Fruit fly (Drosophila melanogaster) whole organism, embryonic: ENCODE data around the gene Nph.

Experiments
- Abd-B ChIP-seq: fragments of 200-800 bp; sonication (Bioruptor generic); optimal IDR thresholded peaks from 2 replicates; lab custom pipeline; 2018; ENCODE audit warnings: missing biosample characterization, mild to moderate bottlenecking, missing genetic modification characterization, moderate library complexity
- Bdp1 ChIP-seq: fragments of 200-800 bp; sonication (Bioruptor generic); optimal IDR thresholded peaks from 3 replicates; lab custom pipeline; 2016; ENCODE audit warnings: missing biosample characterization, missing genetic modification characterization
- Bteb2 ChIP-seq: fragments of 200-800 bp; sonication (Bioruptor generic); optimal IDR thresholded peaks from 2 replicates; lab custom pipeline; 2016; ENCODE audit warnings: missing biosample characterization, missing genetic modification characterization
- CG10147 ChIP-seq: fragments of 200-800 bp; sonication (Bioruptor generic); optimal IDR thresholded peaks from 2 replicates; lab custom pipeline; 2019; ENCODE audit warnings: missing biosample characterization, mild to moderate bottlenecking, missing genetic modification characterization, moderate library complexity
- CG10209 ChIP-seq: fragments of 200-800 bp; sonication (Bioruptor generic); optimal IDR thresholded peaks from 3 replicates; lab custom pipeline; 2017; ENCODE audit warnings: missing biosample characterization, mild to moderate bottlenecking, missing genetic modification characterization, missing genetic modification reagents
- CG10366 ChIP-seq: fragments of 200-800 bp; sonication (Bioruptor generic); IDR thresholded peaks from 2 replicates; pipeline ENCODE4 v1.3.6; 2022; ENCODE audit warnings: missing biosample characterization, missing genetic modification characterization
- CG11695 ChIP-seq: fragments of 200-800 bp; sonication (Bioruptor generic); IDR thresholded peaks from 3 replicates; pipeline ENCODE4 v1.3.6; 2022; ENCODE audit warnings: missing biosample characterization, missing genetic modification characterization
- CG11696 ChIP-seq: fragments of 200-800 bp; sonication (Bioruptor generic); IDR thresholded peaks from 2 replicates; pipeline ENCODE4 v1.3.6; 2022; ENCODE audit warnings: missing biosample characterization, missing genetic modification characterization
- CG12219 ChIP-seq: fragments of 200-800 bp; sonication (Bioruptor generic); optimal IDR thresholded peaks from 3 replicates; lab custom pipeline; 2018; ENCODE audit warnings: missing biosample characterization, mild to moderate bottlenecking, missing genetic modification characterization
- CG12744 ChIP-seq: fragments of 200-800 bp; sonication (Bioruptor generic); optimal IDR thresholded peaks from 2 replicates; lab custom pipeline; 2016; ENCODE audit warnings: missing biosample characterization, missing genetic modification characterization
- CG13424 ChIP-seq: fragments of 200-800 bp; sonication (Bioruptor generic); optimal IDR thresholded peaks from 2 replicates; lab custom pipeline; 2019; ENCODE audit warnings: missing biosample characterization, mild to moderate bottlenecking, missing genetic modification characterization, moderate library complexity
- CG15011 ChIP-seq: fragments of 200-800 bp; sonication (Bioruptor generic); optimal IDR thresholded peaks from 3 replicates; lab custom pipeline; 2018; ENCODE audit warnings: missing biosample characterization, mild to moderate bottlenecking, missing genetic modification characterization
- CG15269 ChIP-seq: fragments of 200-800 bp; sonication (Bioruptor generic); optimal IDR thresholded peaks from 2 replicates; lab custom pipeline; 2018; ENCODE audit warnings: missing biosample characterization, mild to moderate bottlenecking, missing genetic modification characterization, moderate library complexity
- CG2120 ChIP-seq: fragments of 200-800 bp; sonication (Bioruptor generic); optimal IDR thresholded peaks from 3 replicates; lab custom pipeline; 2016; ENCODE audit warnings: missing biosample characterization, missing genetic modification characterization
- CG2199 ChIP-seq: fragments of 200-800 bp; sonication (Bioruptor generic); IDR thresholded peaks from 3 replicates; pipeline ENCODE4 v1.3.6; 2022; ENCODE audit warnings: missing biosample characterization, missing genetic modification characterization
- CG2875 ChIP-seq: fragments of 200-800 bp; sonication (Bioruptor generic); optimal IDR thresholded peaks from 2 replicates; lab custom pipeline; 2017; ENCODE audit warnings: missing biosample characterization, mild to moderate bottlenecking, missing genetic modification characterization, missing genetic modification reagents
- CG2889 ChIP-seq: fragments of 200-800 bp; sonication (Bioruptor generic); IDR thresholded peaks from 3 replicates; pipeline ENCODE4 v1.3.6; 2022; ENCODE audit warnings: missing biosample characterization, missing genetic modification characterization
- CG32767 ChIP-seq: fragments of 200-800 bp; sonication (Bioruptor generic); IDR thresholded peaks from 2 replicates; pipeline ENCODE4 v1.3.6; 2022; ENCODE audit warnings: missing biosample characterization, missing genetic modification characterization
- CG3838 ChIP-seq: fragments of 200-800 bp; sonication (Bioruptor generic); optimal IDR thresholded peaks from 3 replicates; lab custom pipeline; 2016; ENCODE audit warnings: missing biosample characterization, missing genetic modification characterization
- CG3995 ChIP-seq: fragments of 200-800 bp; sonication (Bioruptor generic); optimal IDR thresholded peaks from 3 replicates; lab custom pipeline; 2016; ENCODE audit warnings: missing biosample characterization, missing genetic modification characterization
- CG6272 ChIP-seq: fragments of 200-800 bp; sonication (Bioruptor generic); IDR thresholded peaks from 2 replicates; pipeline ENCODE4 v1.3.6; 2022; ENCODE audit warnings: missing biosample characterization, missing genetic modification characterization
- CG7372 ChIP-seq: fragments of 200-800 bp; sonication (Bioruptor generic); IDR thresholded peaks from 2 replicates; pipeline ENCODE4 v1.3.6; 2022; ENCODE audit warnings: missing biosample characterization, missing genetic modification characterization
- CG8359 ChIP-seq: fragments of 200-800 bp; sonication (Bioruptor generic); optimal IDR thresholded peaks from 2 replicates; lab custom pipeline; 2017; ENCODE audit warnings: missing biosample characterization, mild to moderate bottlenecking, missing genetic modification characterization, borderline replicate concordance
- CG9215 ChIP-seq: fragments of 200-800 bp; sonication (Bioruptor generic); IDR thresholded peaks from 2 replicates; pipeline ENCODE4 v1.3.6; 2022; ENCODE audit warnings: missing biosample characterization, missing genetic modification characterization
- CHES-1-like ChIP-seq: fragments of 200-800 bp; sonication (Bioruptor generic); optimal IDR thresholded peaks from 2 replicates; lab custom pipeline; 2016; ENCODE audit warnings: missing biosample characterization, missing genetic modification characterization
- Dbx ChIP-seq: fragments of 200-800 bp; sonication (Bioruptor generic); IDR thresholded peaks from 3 replicates; pipeline ENCODE4 v1.3.6; 2022; ENCODE audit warnings: missing biosample characterization, missing genetic modification characterization
- Eip74EF ChIP-seq, 2 experiments: fragments of 200-800 bp in 1 of 2; fragments of >200 bp in 1 of 2; sonication (Bioruptor generic) in 1 of 2; optimal IDR thresholded peaks; 2 replicates each; lab custom pipeline; 2017 to 2019; ENCODE audit warnings: missing biosample characterization in 2 of 2, missing genetic modification characterization in 2 of 2, mild to moderate bottlenecking in 1 of 2, moderate library complexity in 1 of 2
- Ets97D ChIP-seq: fragments of 200-800 bp; sonication (Bioruptor generic); optimal IDR thresholded peaks from 3 replicates; lab custom pipeline; 2016; ENCODE audit warnings: missing biosample characterization, missing genetic modification characterization
- Hr3 ChIP-seq: fragments of 200-800 bp; sonication (Bioruptor generic); optimal IDR thresholded peaks from 3 replicates; lab custom pipeline; 2016; ENCODE audit warnings: missing biosample characterization, missing genetic modification characterization
- Nf-YB ChIP-seq: fragments of 200-800 bp; sonication (Bioruptor generic); optimal IDR thresholded peaks from 3 replicates; lab custom pipeline; 2019; ENCODE audit warnings: missing biosample characterization, mild to moderate bottlenecking, missing genetic modification characterization, moderate library complexity
- Oaz ChIP-seq: fragments of 200-800 bp; sonication (Bioruptor generic); IDR thresholded peaks from 2 replicates; pipeline ENCODE4 v1.3.6; 2022; ENCODE audit warnings: missing biosample characterization, missing genetic modification characterization
- Oli ChIP-seq: fragments of 200-800 bp; sonication (Bioruptor generic); optimal IDR thresholded peaks from 2 replicates; lab custom pipeline; 2018; ENCODE audit warnings: missing biosample characterization, mild to moderate bottlenecking, missing genetic modification characterization, moderate library complexity
- Rx ChIP-seq: fragments of 200-800 bp; sonication (Bioruptor generic); IDR thresholded peaks from 2 replicates; pipeline ENCODE4 v1.3.6; 2022; ENCODE audit warnings: missing biosample characterization, missing genetic modification characterization
- Sox102F ChIP-seq: fragments of 200-800 bp; sonication (Bioruptor generic); optimal IDR thresholded peaks from 2 replicates; lab custom pipeline; 2018; ENCODE audit warnings: missing biosample characterization, mild to moderate bottlenecking, missing genetic modification characterization, moderate library complexity
- ash1 ChIP-seq: fragments of 200-800 bp; sonication (Bioruptor generic); optimal IDR thresholded peaks from 2 replicates; lab custom pipeline; 2018; ENCODE audit warnings: missing biosample characterization, mild to moderate bottlenecking, missing genetic modification characterization
- bab2 ChIP-seq: fragments of 200-800 bp; sonication (Bioruptor generic); optimal IDR thresholded peaks from 2 replicates; lab custom pipeline; 2016; ENCODE audit warnings: missing biosample characterization, missing genetic modification characterization
- bsh ChIP-seq, 2 experiments: fragments of 200-800 bp; sonication (Bioruptor generic); optimal IDR thresholded peaks; 2 replicates each; lab custom pipeline; 2017 to 2018; ENCODE audit warnings: mild to moderate bottlenecking in 2 of 2, missing biosample characterization in 2 of 2, missing genetic modification characterization in 2 of 2, moderate library complexity in 1 of 2
- btn ChIP-seq: fragments of 200-800 bp; sonication (Bioruptor generic); optimal IDR thresholded peaks from 2 replicates; lab custom pipeline; 2016; ENCODE audit warnings: missing biosample characterization, missing genetic modification characterization
- ci ChIP-seq: fragments of 200-800 bp; sonication (Bioruptor generic); IDR thresholded peaks from 3 replicates; pipeline ENCODE4 v1.3.6; 2022; ENCODE audit warnings: missing biosample characterization, missing genetic modification characterization
- crol ChIP-seq: fragments of 200-800 bp; sonication (Bioruptor generic); IDR thresholded peaks from 2 replicates; pipeline ENCODE4 v1.3.6; 2022; ENCODE audit warnings: missing biosample characterization, missing genetic modification characterization
- cwo ChIP-seq: fragments of 200-800 bp; sonication (Bioruptor generic); optimal IDR thresholded peaks from 3 replicates; lab custom pipeline; 2017; ENCODE audit warnings: missing biosample characterization, missing genetic modification characterization, mild to moderate bottlenecking, moderate library complexity, missing genetic modification reagents
- esg ChIP-seq: fragments of 200-800 bp; sonication (Bioruptor generic); conservative IDR thresholded peaks from 2 replicates; pipeline ENCODE4 v1.3.6; 2022; ENCODE audit warnings: missing biosample characterization, missing genetic modification characterization
- grau ChIP-seq: fragments of 200-800 bp; optimal IDR thresholded peaks from 3 replicates; lab custom pipeline; 2019; ENCODE audit warnings: missing biosample characterization, mild to moderate bottlenecking, missing genetic modification characterization, moderate library complexity
- gsb ChIP-seq: fragments of 200-800 bp; sonication (Bioruptor generic); IDR thresholded peaks from 2 replicates; pipeline ENCODE4 v1.3.6; 2022; ENCODE audit warnings: missing biosample characterization, missing genetic modification characterization
- her ChIP-seq: fragments of 200-800 bp; sonication (Bioruptor generic); optimal IDR thresholded peaks from 2 replicates; lab custom pipeline; 2016; ENCODE audit warnings: missing biosample characterization, missing genetic modification characterization
- insv ChIP-seq, 2 experiments: fragments of 200-800 bp; sonication (Bioruptor generic); optimal IDR thresholded peaks; 3 replicates each; lab custom pipeline; 2016 to 2018; ENCODE audit warnings: missing biosample characterization in 2 of 2, missing genetic modification characterization in 2 of 2
- pnt ChIP-seq: fragments of 200-800 bp; sonication (Bioruptor generic); optimal IDR thresholded peaks from 3 replicates; lab custom pipeline; 2016; ENCODE audit warnings: missing biosample characterization, missing genetic modification characterization
- sc ChIP-seq, 3 experiments: fragments of >200 bp in 2 of 3; fragments of 200-800 bp in 1 of 3; sonication (Bioruptor generic) in 1 of 3; optimal IDR thresholded peaks; 2 replicates in 2 of 3; 3 replicates in 1 of 3; lab custom pipeline; 2017; ENCODE audit warnings: mild to moderate bottlenecking in 1 of 3, missing biosample characterization in 1 of 3, missing genetic modification characterization in 1 of 3, missing genetic modification reagents in 1 of 3
- sima ChIP-seq: fragments of 200-800 bp; sonication (Bioruptor generic); optimal IDR thresholded peaks from 2 replicates; lab custom pipeline; 2016; ENCODE audit warnings: missing biosample characterization, missing genetic modification characterization
- sna ChIP-seq: fragments of 200-800 bp; sonication (Bioruptor generic); IDR thresholded peaks from 2 replicates; pipeline ENCODE4 v1.3.6; 2022; ENCODE audit warnings: missing biosample characterization, missing genetic modification characterization; ENCODE audit not compliant: partially characterized antibody

Nph gene

DNA sequence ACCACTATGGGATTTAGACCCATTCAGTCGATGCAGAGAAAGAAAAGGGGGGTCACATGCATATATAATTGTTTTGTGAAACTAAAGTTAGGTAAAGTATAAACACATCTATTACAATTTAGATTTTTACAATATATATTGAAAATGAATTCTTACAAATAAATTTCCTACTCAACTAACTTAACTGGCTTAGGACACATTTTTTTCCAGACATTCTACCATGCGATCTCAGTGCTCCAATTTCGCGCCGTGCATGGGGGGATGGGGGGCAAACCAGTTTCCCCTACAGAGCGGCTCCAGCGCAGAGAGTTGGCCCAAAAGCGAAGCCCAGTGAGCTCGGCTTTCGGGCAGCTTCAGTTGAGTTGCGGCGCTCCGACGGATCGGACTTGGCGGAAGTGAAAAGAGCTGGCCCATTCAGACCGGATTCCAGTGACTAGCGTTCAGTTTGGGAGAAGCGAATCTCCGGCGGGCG lies 21.6 kb downstream of the Nph start, which contains the start of gene CG7896 (continued):
- TF ChIP-seq Oli (tag; lab: Kevin White, UChicago) = peak; percentile 71
- no peak for TF ChIP-seq Ets97D
- TF ChIP-seq cwo = peak; percentile 60
- no peak for TF ChIP-seq sna
- peak; percentile 54 for TF ChIP-seq Abd-B (GFP tag; lab: Kevin White, UChicago)
- no peak for TF ChIP-seq CG8359
- peak in 1 of 2 experiments; percentile 22 for TF ChIP-seq Eip74EF (GFP tag; optimal IDR thresholded peaks at IDR 0.05; lab: Kevin White, UChicago)
- TF ChIP-seq pnt (GFP tag; lab: Kevin White, UChicago) = no peak
- TF ChIP-seq CG11695 (GFP tag; lab: Robert Waterston, UW) = peak; percentile 83
- TF ChIP-seq CG3838 (GFP tag; lab: Kevin White, UChicago) = no peak
- TF ChIP-seq CG7372 (GFP tag; lab: Robert Waterston, UW) = peak; percentile 75
- TF ChIP-seq CG10366 = peak; percentile 73
- peak; percentile 40 for TF ChIP-seq CG15011
- peak; percentile 74 for TF ChIP-seq CG15269 (tag; lab: Kevin White, UChicago)
- no peak for TF ChIP-seq insv (GFP tag; optimal IDR thresholded peaks at IDR 0.05; lab: Kevin White, UChicago)
- TF ChIP-seq CG12219 (GFP tag; lab: Kevin White, UChicago) = peak; percentile 54
- peak; percentile 53 for TF ChIP-seq CG2875 (GFP tag; lab: Kevin White, UChicago)
- TF ChIP-seq sima = no peak
- TF ChIP-seq CG12744 (GFP tag; lab: Kevin White, UChicago) = no peak
- TF ChIP-seq ci = peak; percentile 58; the same call in 1 of the 3 replicates
- TF ChIP-seq crol (GFP tag; lab: Robert Waterston, UW) = 0 out of 2 replicates have a peak, but pooled peaks have one; percentile 28
- peak; percentile 20 for TF ChIP-seq bab2 (GFP tag; lab: Kevin White, UChicago)
- no peak for TF ChIP-seq sc (optimal IDR thresholded peaks at IDR 0.05; lab: Kevin White, UChicago)
- peak; percentile 18 for TF ChIP-seq sc (GFP tag; optimal IDR thresholded peaks at IDR 0.05; lab: Kevin White, UChicago)
- TF ChIP-seq Dbx (GFP tag; lab: Robert Waterston, UW) = peak; percentile 80
- peak; percentile 80 for TF ChIP-seq CG13424 (tag; lab: Kevin White, UChicago)
- no peak for TF ChIP-seq Bdp1 (GFP tag; lab: Kevin White, UChicago)
- TF ChIP-seq CG9215 = peak; percentile 78
- TF ChIP-seq her (GFP tag; lab: Kevin White, UChicago) = no peak
- peak; percentile 69 for TF ChIP-seq esg (GFP tag; lab: Robert Waterston, UW)
- TF ChIP-seq CG10147 (GFP tag; lab: Kevin White, UChicago) = peak; percentile 54
- TF ChIP-seq bsh (GFP tag; optimal IDR thresholded peaks at IDR 0.05; lab: Kevin White, UChicago) = peak; percentile 5 to 64
- peak; percentile 38; the same call in 1 of the 2 replicates for TF ChIP-seq CG32767 (GFP tag; lab: Robert Waterston, UW)
- peak; percentile 63 for TF ChIP-seq Sox102F (GFP tag; lab: Kevin White, UChicago)
- TF ChIP-seq ash1 (GFP tag; lab: Kevin White, UChicago) = no peak
- no peak for TF ChIP-seq CG2199
- peak; percentile 69 for TF ChIP-seq grau (tag; lab: Kevin White, UChicago)
- TF ChIP-seq CG10209 (GFP tag; lab: Kevin White, UChicago) = peak; percentile 64
- peak; percentile 33; the same call in 1 of the 3 replicates for TF ChIP-seq CG2889 (GFP tag; lab: Robert Waterston, UW)
- TF ChIP-seq gsb (GFP tag; lab: Robert Waterston, UW) = peak; percentile 71; the same call in 1 of the 2 replicates
- peak; percentile 54; the same call in 1 of the 2 replicates for TF ChIP-seq Rx (GFP tag; lab: Robert Waterston, UW)
- TF ChIP-seq CHES-1-like = no peak
- peak; percentile 76 for TF ChIP-seq CG6272
- no peak for TF ChIP-seq btn (GFP tag; lab: Kevin White, UChicago)
- peak; percentile 21 for TF ChIP-seq Nf-YB (GFP tag; lab: Kevin White, UChicago)
- peak; percentile 68 for TF ChIP-seq CG2120 (GFP tag; lab: Kevin White, UChicago)
- peak; percentile 65 for TF ChIP-seq Hr3
- TF ChIP-seq CG3995 (GFP tag; lab: Kevin White, UChicago) = peak; percentile 26
- TF ChIP-seq CG11696 (GFP tag; lab: Robert Waterston, UW) = no peak
- peak; percentile 10 for TF ChIP-seq Bteb2 (GFP tag; lab: Kevin White, UChicago)
- TF ChIP-seq Oaz (GFP tag; lab: Robert Waterston, UW) = peak; percentile 82
